Worm (Caenorhabditis elegans) whole organism, late embryonic: ENCODE data around the gene F43D2.7.

Experiments
- T23F11.4 ChIP-seq: fragments of 200-800 bp; sonication (Bioruptor generic); optimal IDR thresholded peaks from 2 replicates; lab custom pipeline; 2018; ENCODE audit warnings: mild to moderate bottlenecking, missing genetic modification characterization, missing compliant biosample characterization
- ama-1 ChIP-seq: fragments of 150-350 bp; optimal IDR thresholded peaks from 2 replicates; lab custom pipeline; 2014
- ceh-18 ChIP-seq: sonication (generic microtip); optimal IDR thresholded peaks from 2 replicates; lab custom pipeline; 2016; ENCODE audit warnings: missing genetic modification characterization, missing compliant biosample characterization
- ceh-9 ChIP-seq: sonication (generic microtip); optimal IDR thresholded peaks from 2 replicates; lab custom pipeline; 2016; ENCODE audit warnings: mild to moderate bottlenecking, missing genetic modification characterization, inconsistent platforms, missing compliant biosample characterization
- hlh-6 ChIP-seq: sonication (generic microtip); optimal IDR thresholded peaks from 2 replicates; lab custom pipeline; 2016; ENCODE audit warnings: missing genotype, missing genetic modification characterization, missing compliant biosample characterization
- lin-11 ChIP-seq: fragments of 200-800 bp; sonication (Bioruptor generic); optimal IDR thresholded peaks from 2 replicates; lab custom pipeline; 2018; ENCODE audit warnings: mild to moderate bottlenecking, missing genetic modification characterization, missing compliant biosample characterization
- nfya-1 ChIP-seq: sonication (generic microtip); optimal IDR thresholded peaks from 2 replicates; lab custom pipeline; 2017; ENCODE audit warnings: missing genetic modification characterization, mild to moderate bottlenecking, missing compliant biosample characterization, antibody characterized with exemption, moderate library complexity
- odd-2 ChIP-seq: sonication (generic microtip); optimal IDR thresholded peaks from 2 replicates; lab custom pipeline; 2017; ENCODE audit warnings: antibody characterized with exemption, mild to moderate bottlenecking, missing genetic modification characterization, missing compliant biosample characterization
- pha-4 ChIP-seq: fragments of 150-350 bp; optimal IDR thresholded peaks from 2 replicates; lab custom pipeline; 2018; ENCODE audit warnings: missing biosample characterization, missing genetic modification reagents, missing genetic modification characterization
- pqm-1 ChIP-seq: sonication (generic microtip); optimal IDR thresholded peaks from 2 replicates; lab custom pipeline; 2016; ENCODE audit warnings: missing genetic modification characterization, missing compliant biosample characterization
- unc-42 ChIP-seq: sonication (generic microtip); optimal IDR thresholded peaks from 2 replicates; lab custom pipeline; 2016; ENCODE audit warnings: missing genotype, missing genetic modification characterization, missing compliant biosample characterization
- unc-55 ChIP-seq: sonication (generic microtip); optimal IDR thresholded peaks from 2 replicates; lab custom pipeline; 2017; ENCODE audit warnings: missing biosample characterization, missing genetic modification reagents, missing genetic modification characterization
- unc-86 ChIP-seq: sonication (generic microtip); optimal IDR thresholded peaks from 2 replicates; lab custom pipeline; 2016; ENCODE audit warnings: missing genetic modification characterization, missing compliant biosample characterization

ce11 chrV:14599972-14600371 lies 40.0 kb downstream of the F43D2.7 start, which contains the start of gene glb-22:
- TF ChIP-seq unc-55 (GFP tag; lab: Kevin White, UChicago) (no peak), unc-86 (tag; lab: Kevin White, UChicago) (no peak), ceh-9 (tag; lab: Kevin White, UChicago) (no peak), odd-2 (tag; lab: Kevin White, UChicago) (no peak), lin-11 (tag; lab: Kevin White, UChicago) (no peak), unc-42 (tag; lab: Kevin White, UChicago) (no peak), pha-4 (tag; lab: Kevin White, UChicago) (no peak), pqm-1 (no peak), hlh-6 (tag; lab: Kevin White, UChicago) (no peak), T23F11.4 (GFP tag; lab: Kevin White, UChicago) (no peak), ceh-18 (tag; lab: Kevin White, UChicago) (no peak), ama-1 (no peak), nfya-1 (no peak)
